Worm (Caenorhabditis elegans) whole organism, early embryonic: Measurements from ENCODE around the gene Y69E1A.3.

Experiments used
- F13C5.2 ChIP-seq: sonication (generic microtip); optimal IDR thresholded peaks from 2 replicates; lab custom pipeline; 2017; ENCODE audit warnings: mild to moderate bottlenecking, missing genetic modification characterization, inconsistent platforms, missing compliant biosample characterization
- aly-1 ChIP-seq: sonication (generic microtip); optimal IDR thresholded peaks from 2 replicates; lab custom pipeline; 2016; ENCODE audit warnings: missing genetic modification characterization, missing compliant biosample characterization
- ama-1 ChIP-seq: fragments of 150-350 bp; optimal IDR thresholded peaks from 2 replicates; lab custom pipeline; 2014
- ceh-13 ChIP-seq: fragments of 200-800 bp; sonication (Bioruptor generic); optimal IDR thresholded peaks from 2 replicates; lab custom pipeline; 2018; ENCODE audit warnings: mild to moderate bottlenecking, missing genetic modification characterization, missing compliant biosample characterization
- ceh-36 ChIP-seq: sonication (generic microtip); optimal IDR thresholded peaks from 2 replicates; lab custom pipeline; 2016; ENCODE audit warnings: missing genetic modification characterization, inconsistent platforms, missing compliant biosample characterization
- ets-7 ChIP-seq: sonication (generic microtip); optimal IDR thresholded peaks from 2 replicates; lab custom pipeline; 2016; ENCODE audit warnings: missing genotype, missing genetic modification characterization, missing compliant biosample characterization
- scrt-1 ChIP-seq: fragments of 200-800 bp; sonication (Bioruptor generic); IDR thresholded peaks from 2 replicates; pipeline ENCODE4 v1.3.6; 2022; ENCODE audit warnings: missing genetic modification characterization, missing compliant biosample characterization
- tra-4 ChIP-seq: sonication (generic microtip); optimal IDR thresholded peaks from 2 replicates; lab custom pipeline; 2017; ENCODE audit warnings: missing genetic modification characterization, missing compliant biosample characterization

DNA sequence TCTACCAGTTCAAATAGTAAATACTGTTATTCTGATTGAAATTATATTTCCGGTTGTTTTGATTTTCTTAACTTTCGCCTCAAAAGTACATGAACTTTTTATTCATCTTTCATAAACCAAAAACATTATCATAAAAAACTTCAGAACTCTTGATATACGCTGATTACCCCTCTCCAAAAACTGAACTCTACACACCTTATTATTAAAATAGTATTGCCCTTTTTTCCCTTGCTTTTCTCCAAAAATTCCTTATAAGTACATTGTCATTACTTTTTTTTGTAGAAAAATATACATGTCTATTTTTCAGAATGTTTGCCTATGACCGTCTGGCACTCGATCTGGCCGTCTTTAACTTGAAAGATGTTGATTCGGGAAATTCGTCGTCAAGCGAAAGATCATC is 29.7 kb downstream of the Y69E1A.3 start, which contains the start of gene Y43E12A.2:
- TF ChIP-seq ama-1 (lab: Kevin White, UChicago): no peak
- TF ChIP-seq aly-1 (tag; lab: Kevin White, UChicago): no peak
- no peak for TF ChIP-seq scrt-1
- TF ChIP-seq ets-7 (tag; lab: Kevin White, UChicago): no peak
- TF ChIP-seq ceh-36 (tag; lab: Kevin White, UChicago): no peak
- TF ChIP-seq tra-4 (tag; lab: Kevin White, UChicago): no peak
- TF ChIP-seq F13C5.2 (tag; lab: Kevin White, UChicago): no peak
- TF ChIP-seq ceh-13 (GFP tag; lab: Kevin White, UChicago): no peak
